Worm (Caenorhabditis elegans) whole organism, L4/young adult: Measurements from ENCODE around the gene F07G6.10.
"Not testable (repeated sequence)": the region's sequence is repeated elsewhere in the genome, so short reads cannot be mapped to it uniquely, and the experiment has no call there.

Experiments
- dao-5 ChIP-seq: sonication (generic microtip); optimal IDR thresholded peaks from 2 replicates; lab custom pipeline; 2016; ENCODE audit warnings: missing genotype, missing genetic modification characterization, moderate library complexity, missing compliant biosample characterization
- him-1 ChIP-seq: sonication (generic microtip); optimal IDR thresholded peaks from 2 replicates; lab custom pipeline; 2016; ENCODE audit warnings: missing genotype, missing genetic modification reagents, missing genetic modification characterization, missing compliant biosample characterization

- not testable (repeated sequence) for TF ChIP-seq him-1; dao-5 (tag; lab: Kevin White, UChicago)
These were observed 10.8 kb downstream of the F07G6.10 start, which contains the start of gene Y75D11A.6 for ce11 chrX:1748476-1748875.
